Fruit fly (Drosophila melanogaster) whole organism, embryonic: ENCODE results near the gene meep.
A peak's percentile ranks its signal among the peaks of the same experiment; 100 is the strongest.

Experiments used
- Abd-B ChIP-seq: fragments of 200-800 bp; sonication (Bioruptor generic); optimal IDR thresholded peaks from 2 replicates; lab custom pipeline; 2018; ENCODE audit warnings: missing biosample characterization, mild to moderate bottlenecking, missing genetic modification characterization, moderate library complexity
- B-H2 ChIP-seq: fragments of 200-800 bp; sonication (Bioruptor generic); optimal IDR thresholded peaks from 2 replicates; lab custom pipeline; 2018; ENCODE audit warnings: missing biosample characterization, mild to moderate bottlenecking, missing genetic modification characterization
- CG10209 ChIP-seq: fragments of 200-800 bp; sonication (Bioruptor generic); optimal IDR thresholded peaks from 3 replicates; lab custom pipeline; 2017; ENCODE audit warnings: missing biosample characterization, mild to moderate bottlenecking, missing genetic modification characterization, missing genetic modification reagents
- CG1024 ChIP-seq: fragments of 200-800 bp; sonication (Bioruptor generic); IDR thresholded peaks from 2 replicates; pipeline ENCODE4 v1.3.6; 2022; ENCODE audit warnings: missing biosample characterization, missing genetic modification characterization
- CG12659 ChIP-seq: fragments of 200-800 bp; sonication (Bioruptor generic); optimal IDR thresholded peaks from 3 replicates; lab custom pipeline; 2017; ENCODE audit warnings: mild to moderate bottlenecking, missing biosample characterization, missing genetic modification reagents, missing genetic modification characterization
- CG12744 ChIP-seq: fragments of 200-800 bp; sonication (Bioruptor generic); optimal IDR thresholded peaks from 2 replicates; lab custom pipeline; 2016; ENCODE audit warnings: missing biosample characterization, missing genetic modification characterization
- CG13287 ChIP-seq: fragments of 200-800 bp; sonication (Bioruptor generic); IDR thresholded peaks from 2 replicates; pipeline ENCODE4 v1.3.6; 2022; ENCODE audit warnings: missing biosample characterization, missing genetic modification characterization; ENCODE audit not compliant: partially characterized antibody
- CG14014 ChIP-seq: fragments of 200-800 bp; sonication (Bioruptor generic); IDR thresholded peaks from 2 replicates; pipeline ENCODE4 v1.3.6; 2022; ENCODE audit warnings: missing biosample characterization, missing genetic modification characterization
- CG14050 ChIP-seq: fragments of 200-800 bp; sonication (Bioruptor generic); IDR thresholded peaks from 3 replicates; pipeline ENCODE4 v1.3.6; 2022; ENCODE audit warnings: missing biosample characterization, missing genetic modification characterization
- CG15073 ChIP-seq: fragments of 200-800 bp; sonication (Bioruptor generic); optimal IDR thresholded peaks from 2 replicates; lab custom pipeline; 2016; ENCODE audit warnings: missing biosample characterization, missing genetic modification characterization
- CG30403 ChIP-seq: fragments of 200-800 bp; sonication (Bioruptor generic); optimal IDR thresholded peaks from 3 replicates; lab custom pipeline; 2016; ENCODE audit warnings: missing biosample characterization, missing genetic modification characterization
- CG31365 ChIP-seq: fragments of 200-800 bp; sonication (Bioruptor generic); optimal IDR thresholded peaks from 2 replicates; lab custom pipeline; 2018; ENCODE audit warnings: missing biosample characterization, mild to moderate bottlenecking, missing genetic modification characterization
- CG32532 ChIP-seq: fragments of 200-800 bp; sonication (Bioruptor generic); IDR thresholded peaks from 2 replicates; pipeline ENCODE4 v1.3.6; 2022; ENCODE audit warnings: missing biosample characterization, missing genetic modification characterization
- CG4617 ChIP-seq: fragments of 200-800 bp; sonication (Bioruptor generic); optimal IDR thresholded peaks from 3 replicates; lab custom pipeline; 2016; ENCODE audit warnings: missing biosample characterization, missing genetic modification characterization, borderline replicate concordance
- CG7928 ChIP-seq: fragments of 200-800 bp; sonication (Bioruptor generic); optimal IDR thresholded peaks from 2 replicates; lab custom pipeline; 2017; ENCODE audit warnings: missing biosample characterization, mild to moderate bottlenecking, missing genetic modification characterization
- CG7987 ChIP-seq: fragments of 200-800 bp; sonication (Bioruptor generic); optimal IDR thresholded peaks from 2 replicates; lab custom pipeline; 2018; ENCODE audit warnings: missing biosample characterization, mild to moderate bottlenecking, missing genetic modification characterization, moderate library complexity
- CG8359 ChIP-seq: fragments of 200-800 bp; sonication (Bioruptor generic); optimal IDR thresholded peaks from 2 replicates; lab custom pipeline; 2017; ENCODE audit warnings: missing biosample characterization, mild to moderate bottlenecking, missing genetic modification characterization, borderline replicate concordance
- CG8388 ChIP-seq: fragments of 200-800 bp; sonication (Bioruptor generic); optimal IDR thresholded peaks from 2 replicates; lab custom pipeline; 2019; ENCODE audit warnings: missing biosample characterization, mild to moderate bottlenecking, missing genetic modification characterization, moderate library complexity
- CHES-1-like ChIP-seq: fragments of 200-800 bp; sonication (Bioruptor generic); optimal IDR thresholded peaks from 2 replicates; lab custom pipeline; 2016; ENCODE audit warnings: missing biosample characterization, missing genetic modification characterization
- E2f1 ChIP-seq: fragments of 200-800 bp; sonication (Bioruptor generic); IDR thresholded peaks from 2 replicates; pipeline ENCODE4 v1.3.6; 2022; ENCODE audit warnings: missing biosample characterization, missing genetic modification characterization
- Ets97D ChIP-seq: fragments of 200-800 bp; sonication (Bioruptor generic); optimal IDR thresholded peaks from 3 replicates; lab custom pipeline; 2016; ENCODE audit warnings: missing biosample characterization, missing genetic modification characterization
- Hr3 ChIP-seq: fragments of 200-800 bp; sonication (Bioruptor generic); optimal IDR thresholded peaks from 3 replicates; lab custom pipeline; 2016; ENCODE audit warnings: missing biosample characterization, missing genetic modification characterization
- Hr39 ChIP-seq: fragments of >200 bp; optimal IDR thresholded peaks from 2 replicates; lab custom pipeline; 2017
- MTF-1 ChIP-seq: fragments of 200-800 bp; sonication (Bioruptor generic); optimal IDR thresholded peaks from 2 replicates; lab custom pipeline; 2018; ENCODE audit warnings: missing biosample characterization, mild to moderate bottlenecking, missing genetic modification characterization, borderline replicate concordance
- Meics ChIP-seq: fragments of 200-800 bp; sonication (Bioruptor generic); optimal IDR thresholded peaks from 2 replicates; lab custom pipeline; 2017; ENCODE audit warnings: missing biosample characterization, mild to moderate bottlenecking, missing genetic modification characterization
- Mrtf ChIP-seq: fragments of 200-800 bp; sonication (Bioruptor generic); IDR thresholded peaks from 3 replicates; pipeline ENCODE4 v1.3.6; 2022; ENCODE audit warnings: missing biosample characterization, missing genetic modification characterization
- Myb ChIP-seq: fragments of 200-800 bp; sonication (Bioruptor generic); optimal IDR thresholded peaks from 2 replicates; lab custom pipeline; 2016; ENCODE audit warnings: missing biosample characterization, missing genetic modification characterization
- NC2α ChIP-seq: fragments of 200-800 bp; sonication (Bioruptor generic); optimal IDR thresholded peaks from 2 replicates; lab custom pipeline; 2016; ENCODE audit warnings: missing biosample characterization, missing genetic modification characterization
- ap ChIP-seq: fragments of 200-800 bp; sonication (Bioruptor generic); IDR thresholded peaks from 2 replicates; pipeline ENCODE4 v1.3.6; 2022; ENCODE audit warnings: missing biosample characterization, missing genetic modification characterization
- cas ChIP-seq: fragments of 200-800 bp; sonication (Bioruptor generic); IDR thresholded peaks from 2 replicates; pipeline ENCODE4 v1.3.6; 2022; ENCODE audit warnings: missing biosample characterization, missing genetic modification characterization
- chinmo ChIP-seq: fragments of 200-800 bp; sonication (Bioruptor generic); IDR thresholded peaks from 4 replicates; pipeline ENCODE4 v1.3.6; 2022; ENCODE audit warnings: missing biosample characterization, missing genetic modification characterization; ENCODE audit not compliant: partially characterized antibody
- ci ChIP-seq: fragments of 200-800 bp; sonication (Bioruptor generic); IDR thresholded peaks from 3 replicates; pipeline ENCODE4 v1.3.6; 2022; ENCODE audit warnings: missing biosample characterization, missing genetic modification characterization
- crc ChIP-seq: fragments of 200-800 bp; sonication (Bioruptor generic); optimal IDR thresholded peaks from 2 replicates; lab custom pipeline; 2016; ENCODE audit warnings: missing biosample characterization, missing genetic modification characterization
- dpn ChIP-seq, 2 experiments: fragments of 200-800 bp; sonication (Bioruptor generic); optimal IDR thresholded peaks; 3 replicates each; lab custom pipeline; 2016; ENCODE audit warnings: missing biosample characterization in 2 of 2, missing genetic modification characterization in 2 of 2
- ewg ChIP-seq: fragments of 200-800 bp; sonication (Bioruptor generic); optimal IDR thresholded peaks from 3 replicates; lab custom pipeline; 2017; ENCODE audit warnings: mild to moderate bottlenecking, missing biosample characterization, missing genetic modification reagents, missing genetic modification characterization
- fd64A ChIP-seq: fragments of 200-800 bp; sonication (Bioruptor generic); optimal IDR thresholded peaks from 3 replicates; lab custom pipeline; 2018; ENCODE audit warnings: missing biosample characterization, mild to moderate bottlenecking, missing genetic modification characterization
- fd96Cb ChIP-seq: fragments of 200-800 bp; sonication (Bioruptor generic); optimal IDR thresholded peaks from 2 replicates; lab custom pipeline; 2018; ENCODE audit warnings: missing biosample characterization, mild to moderate bottlenecking, missing genetic modification characterization, moderate library complexity
- gcm2 ChIP-seq: fragments of 200-800 bp; sonication (Bioruptor generic); optimal IDR thresholded peaks from 2 replicates; lab custom pipeline; 2016; ENCODE audit warnings: missing biosample characterization, missing genetic modification characterization
- gro ChIP-seq: fragments of 200-800 bp; sonication (Bioruptor generic); optimal IDR thresholded peaks from 2 replicates; lab custom pipeline; 2016; ENCODE audit warnings: missing biosample characterization, missing genetic modification characterization
- gsb-n ChIP-seq: fragments of 200-800 bp; sonication (Bioruptor generic); optimal IDR thresholded peaks from 3 replicates; lab custom pipeline; 2018; ENCODE audit warnings: missing biosample characterization, mild to moderate bottlenecking, missing genetic modification characterization
- hbn ChIP-seq: fragments of 200-800 bp; sonication (Bioruptor generic); IDR thresholded peaks from 2 replicates; pipeline ENCODE4 v1.3.6; 2022; ENCODE audit warnings: missing biosample characterization, missing genetic modification characterization; ENCODE audit not compliant: partially characterized antibody
- kni ChIP-seq: fragments of 200-800 bp; sonication (Bioruptor generic); optimal IDR thresholded peaks from 3 replicates; lab custom pipeline; 2017; ENCODE audit warnings: mild to moderate bottlenecking, missing biosample characterization, missing genetic modification reagents, missing genetic modification characterization
- luna ChIP-seq: fragments of 200-800 bp; sonication (Bioruptor generic); optimal IDR thresholded peaks from 2 replicates; lab custom pipeline; 2016; ENCODE audit warnings: missing biosample characterization, missing genetic modification characterization
- pb ChIP-seq: fragments of 200-800 bp; sonication (Bioruptor generic); optimal IDR thresholded peaks from 3 replicates; lab custom pipeline; 2016; ENCODE audit warnings: missing biosample characterization, missing genetic modification characterization
- pzg ChIP-seq: fragments of 200-800 bp; sonication (Bioruptor generic); optimal IDR thresholded peaks from 3 replicates; lab custom pipeline; 2018; ENCODE audit warnings: missing biosample characterization, mild to moderate bottlenecking, missing genetic modification characterization, moderate library complexity
- sd ChIP-seq: fragments of 200-800 bp; sonication (Bioruptor generic); optimal IDR thresholded peaks from 3 replicates; lab custom pipeline; 2018; ENCODE audit warnings: missing biosample characterization, mild to moderate bottlenecking, missing genetic modification characterization, moderate library complexity
- sima ChIP-seq: fragments of 200-800 bp; sonication (Bioruptor generic); optimal IDR thresholded peaks from 2 replicates; lab custom pipeline; 2016; ENCODE audit warnings: missing biosample characterization, missing genetic modification characterization
- stwl ChIP-seq: fragments of 200-800 bp; sonication (Bioruptor generic); optimal IDR thresholded peaks from 3 replicates; lab custom pipeline; 2018; ENCODE audit warnings: missing biosample characterization, mild to moderate bottlenecking, missing genetic modification characterization, moderate library complexity
- tap ChIP-seq: fragments of 200-800 bp; optimal IDR thresholded peaks from 3 replicates; lab custom pipeline; 2019; ENCODE audit warnings: missing biosample characterization, mild to moderate bottlenecking, missing genetic modification characterization, moderate library complexity
- toy ChIP-seq: fragments of 200-800 bp; sonication (Bioruptor generic); IDR thresholded peaks from 2 replicates; pipeline ENCODE4 v1.3.6; 2022; ENCODE audit warnings: missing biosample characterization, missing genetic modification characterization
- vvl ChIP-seq: fragments of 200-800 bp; sonication (Bioruptor generic); IDR thresholded peaks from 2 replicates; pipeline ENCODE4 v1.3.6; 2022; ENCODE audit warnings: missing biosample characterization, missing genetic modification characterization

Gene meep

DNA sequence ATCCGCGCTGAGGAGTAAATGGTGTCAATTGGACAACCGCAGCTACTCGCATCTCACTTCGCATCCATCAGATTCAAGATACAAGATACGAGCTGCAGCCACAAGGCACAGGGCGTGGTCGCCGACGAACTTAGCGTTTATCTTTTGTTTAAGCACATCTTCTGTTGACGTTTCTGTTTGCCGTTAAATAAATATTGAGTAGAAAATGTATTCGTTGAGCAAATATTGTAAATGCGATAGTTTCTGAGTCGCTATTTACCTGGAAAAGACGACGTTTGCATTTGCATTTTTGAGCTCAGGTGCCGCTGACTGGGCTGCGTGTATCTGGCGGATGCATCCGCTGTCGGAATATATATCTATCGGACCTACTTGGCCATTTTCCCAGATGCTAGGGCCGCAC lies 36.6 kb downstream of the meep start (continued):
- TF ChIP-seq Abd-B = no peak
- TF ChIP-seq gcm2 = peak; percentile 38
- TF ChIP-seq CG10209 (GFP tag; lab: Kevin White, UChicago) = peak; percentile 70
- TF ChIP-seq kni (GFP tag; lab: Kevin White, UChicago) = peak; percentile 94
- TF ChIP-seq CG14014 (GFP tag; lab: Robert Waterston, UW) = peak; percentile 35; the same call in 1 of the 2 replicates
- no peak for TF ChIP-seq CG8388 (GFP tag; lab: Kevin White, UChicago)
- TF ChIP-seq gsb-n = peak; percentile 63
- TF ChIP-seq fd64A (GFP tag; lab: Kevin White, UChicago) = peak; percentile 91
- no peak for TF ChIP-seq Meics (GFP tag; lab: Kevin White, UChicago)
- no peak for TF ChIP-seq toy (GFP tag; lab: Robert Waterston, UW)
- TF ChIP-seq sd (tag; lab: Kevin White, UChicago) = no peak
- no peak for TF ChIP-seq fd96Cb (tag; lab: Kevin White, UChicago)
- no peak; the same call in 1 of the 2 replicates for TF ChIP-seq E2f1 (GFP tag; lab: Robert Waterston, UW)
- no peak for TF ChIP-seq CG15073 (GFP tag; lab: Kevin White, UChicago)
- TF ChIP-seq crc (GFP tag; lab: Kevin White, UChicago) = no peak
- TF ChIP-seq ap (GFP tag; lab: Robert Waterston, UW) = 0 out of 2 replicates have a peak, but pooled peaks have one; percentile 10
- peak; percentile 1 for TF ChIP-seq stwl (tag; lab: Kevin White, UChicago)
- TF ChIP-seq sima (GFP tag; lab: Kevin White, UChicago) = no peak
- TF ChIP-seq CG7928 (GFP tag; lab: Kevin White, UChicago) = no peak
- TF ChIP-seq dpn (GFP tag; optimal IDR thresholded peaks at IDR 0.05; lab: Kevin White, UChicago) = no peak
- TF ChIP-seq CG14050 (GFP tag; lab: Robert Waterston, UW) = peak; percentile 22; the same call in 1 of the 3 replicates
- TF ChIP-seq vvl (GFP tag; lab: Robert Waterston, UW) = peak; percentile 33; the same call in 1 of the 2 replicates
- no peak for TF ChIP-seq luna (GFP tag; lab: Kevin White, UChicago)
- TF ChIP-seq cas (GFP tag; lab: Robert Waterston, UW) = no peak
- TF ChIP-seq CG12744 (GFP tag; lab: Kevin White, UChicago) = no peak
- no peak for TF ChIP-seq B-H2 (GFP tag; lab: Kevin White, UChicago)
- TF ChIP-seq CG13287 = no peak
- TF ChIP-seq Hr39 = no peak
- no peak for TF ChIP-seq pzg
- peak; percentile 75 for TF ChIP-seq CG8359 (GFP tag; lab: Kevin White, UChicago)
- no peak for TF ChIP-seq Myb (GFP tag; lab: Kevin White, UChicago)
- TF ChIP-seq MTF-1 (GFP tag; lab: Kevin White, UChicago) = peak; percentile 87
- TF ChIP-seq hbn (GFP tag; lab: Robert Waterston, UW) = no peak
- TF ChIP-seq CG32532 = no peak
- TF ChIP-seq pb = no peak
- no peak for TF ChIP-seq gro
- peak; percentile 64 for TF ChIP-seq CG7987 (GFP tag; lab: Kevin White, UChicago)
- TF ChIP-seq CG1024 (GFP tag; lab: Robert Waterston, UW) = no peak; the same call in 1 of the 2 replicates
- peak; percentile 36 for TF ChIP-seq CG12659 (GFP tag; lab: Kevin White, UChicago)
- TF ChIP-seq Ets97D (GFP tag; lab: Kevin White, UChicago) = no peak
- peak; percentile 8 for TF ChIP-seq NC2α (GFP tag; lab: Kevin White, UChicago)
- TF ChIP-seq CHES-1-like (GFP tag; lab: Kevin White, UChicago) = no peak
- no peak for TF ChIP-seq CG30403
- peak; percentile 50 for TF ChIP-seq tap (tag; lab: Kevin White, UChicago)
- TF ChIP-seq Hr3 (GFP tag; lab: Kevin White, UChicago) = no peak
- no peak for TF ChIP-seq CG4617 (GFP tag; lab: Kevin White, UChicago)
- peak; percentile 92 for TF ChIP-seq ci (GFP tag; lab: Robert Waterston, UW)
- TF ChIP-seq CG31365 (tag; lab: Kevin White, UChicago) = peak; percentile 59
- TF ChIP-seq chinmo (GFP tag; lab: Robert Waterston, UW) = no peak
- TF ChIP-seq Mrtf (GFP tag; lab: Robert Waterston, UW) = no peak
- peak; percentile 51 for TF ChIP-seq ewg (GFP tag; lab: Kevin White, UChicago)
